Worm (Caenorhabditis elegans) whole organism, mixed stage, embryonic: Measurements from ENCODE around the gene str-250.

Source experiments
- ceh-83 ChIP-seq: fragments of 200-800 bp; sonication (Bioruptor generic); optimal IDR thresholded peaks from 2 replicates; lab custom pipeline; 2018; ENCODE audit warnings: mild to moderate bottlenecking, missing genetic modification characterization, missing compliant biosample characterization
- ces-1 ChIP-seq: fragments of 150-350 bp; optimal IDR thresholded peaks from 2 replicates; lab custom pipeline; 2014; ENCODE audit warnings: missing biosample characterization, missing genetic modification reagents, missing genetic modification characterization
- elt-1 ChIP-seq: sonication (generic microtip); optimal IDR thresholded peaks from 2 replicates; lab custom pipeline; 2017; ENCODE audit warnings: missing genetic modification characterization, mild to moderate bottlenecking, missing compliant biosample characterization, antibody characterized with exemption, moderate library complexity, borderline replicate concordance; ENCODE audit not compliant: insufficient read depth
- elt-3 ChIP-seq: fragments of 150-350 bp; optimal IDR thresholded peaks from 2 replicates; lab custom pipeline; 2014; ENCODE audit warnings: missing biosample characterization, missing genetic modification characterization
- lin-13 ChIP-seq: fragments of 150-350 bp; optimal IDR thresholded peaks from 2 replicates; lab custom pipeline; 2014; ENCODE audit warnings: missing biosample characterization, missing genetic modification characterization
- lin-32 ChIP-seq: fragments of 200-800 bp; sonication (Bioruptor generic); optimal IDR thresholded peaks from 2 replicates; lab custom pipeline; 2018; ENCODE audit warnings: mild to moderate bottlenecking, missing genetic modification characterization, missing compliant biosample characterization
- mab-5 ChIP-seq: fragments of 150-350 bp; optimal IDR thresholded peaks from 2 replicates; lab custom pipeline; 2014; ENCODE audit warnings: missing biosample characterization, missing genetic modification characterization
- unc-39 ChIP-seq: fragments of 150-350 bp; optimal IDR thresholded peaks from 2 replicates; lab custom pipeline; 2014; ENCODE audit warnings: missing biosample characterization, missing genetic modification characterization
- ztf-11 ChIP-seq: fragments of 150-350 bp; optimal IDR thresholded peaks from 2 replicates; lab custom pipeline; 2014; ENCODE audit warnings: missing biosample characterization, missing genetic modification characterization

ce11 chrV:13961927-13962419 is 43.5 kb downstream of the str-250 start, which contains the start of the genes algn-13 and R10D12.13:
- TF ChIP-seq ces-1 (GFP tag; lab: Kevin White, UChicago) (peak; percentile 40), mab-5 (tag; lab: Kevin White, UChicago) (peak; percentile 60), unc-39 (tag; lab: Kevin White, UChicago) (no peak), ceh-83 (peak; percentile 79), lin-32 (GFP tag; lab: Kevin White, UChicago) (peak; percentile 41), elt-1 (tag; lab: Kevin White, UChicago) (peak; percentile 47), ztf-11 (tag; lab: Kevin White, UChicago) (peak; percentile 59), lin-13 (tag; lab: Kevin White, UChicago) (peak; percentile 66), elt-3 (tag; lab: Kevin White, UChicago) (peak; percentile 16)
